Worm (Caenorhabditis elegans): ENCODE data around the gene F28F9.2.

DNA sequence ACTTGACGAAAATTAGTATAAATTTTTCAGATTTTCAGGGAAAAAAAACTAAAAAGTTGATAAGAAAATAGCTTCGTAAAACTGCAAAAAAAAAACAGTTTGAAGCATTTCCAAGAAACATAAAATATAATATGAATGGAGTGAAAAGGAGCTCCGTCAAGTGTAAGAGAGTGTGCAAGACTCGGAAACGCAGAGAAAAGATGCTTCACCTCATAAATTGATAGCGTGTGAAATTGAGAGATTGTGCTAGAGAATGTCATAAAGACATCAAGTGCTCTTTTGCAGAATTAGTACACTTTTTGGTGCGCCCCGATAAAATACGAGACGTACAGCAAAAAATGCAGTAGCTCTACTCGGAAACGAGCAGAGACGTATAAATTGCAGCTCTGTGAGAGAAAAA, 18.0 kb upstream of the F28F9.2 start:
- TF ChIP-seq flt-1 (GFP tag; IDR thresholded peaks at IDR 0.05) (no peak), ztf-29 (GFP tag; IDR thresholded peaks at IDR 0.05) (no peak), med-1 (GFP tag; optimal IDR thresholded peaks at IDR 0.05; ENCODE audit: insufficient read depth) (no peak), ref-1 (GFP tag; conservative IDR thresholded peaks at IDR 0.05) (no peak), cog-1 (tag; optimal IDR thresholded peaks at IDR 0.05) (no peak), ztf-23 (GFP tag; IDR thresholded peaks at IDR 0.05) (no peak), tab-1 (GFP tag; IDR thresholded peaks at IDR 0.05) (no peak), T22C8.4 (GFP tag; IDR thresholded peaks at IDR 0.05) (no peak)
